Worm (Caenorhabditis elegans): ENCODE results near the gene btb-11.
A peak's percentile ranks its signal among the peaks of the same experiment; 100 is the strongest.
"Not testable (repeated sequence)": the region's sequence is repeated elsewhere in the genome, so short reads cannot be mapped to it uniquely, and the experiment has no call there.

Gene btb-11

DNA sequence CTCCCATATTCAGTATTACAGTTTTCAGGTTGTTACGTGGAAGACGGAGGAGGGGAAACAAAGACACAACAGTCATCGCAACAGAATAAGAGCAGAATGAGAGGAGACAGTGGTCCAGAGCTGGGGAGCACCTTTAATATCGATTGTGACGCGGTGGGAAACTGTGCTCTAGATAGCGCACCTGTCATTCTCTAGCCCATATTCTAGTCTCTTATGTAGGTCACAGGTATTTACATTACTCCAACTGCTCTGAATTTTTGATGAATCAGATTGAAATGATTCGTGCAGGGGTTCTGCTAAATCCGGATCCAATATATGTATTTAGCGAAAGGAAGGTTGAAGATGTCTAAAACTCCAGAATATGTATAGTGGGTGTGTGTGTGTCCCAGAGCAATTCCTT, 17.6 kb upstream of the btb-11 start, which contains the start of gene fbxb-41:
Gene fbxb-41, minus strand, starts transcription at position 101 of the 400 bp plus-strand sequence.
- no peak for TF ChIP-seq lin-14 (GFP tag; optimal IDR thresholded peaks at IDR 0.05)
- TF ChIP-seq swsn-7 (tag; optimal IDR thresholded peaks at IDR 0.05) = no peak
- TF ChIP-seq ets-5 (GFP tag; IDR thresholded peaks at IDR 0.05) = no peak
- no peak for TF ChIP-seq ceh-63 (GFP tag; optimal IDR thresholded peaks at IDR 0.05)
- TF ChIP-seq lin-13 (GFP tag; optimal IDR thresholded peaks at IDR 0.05) = no peak
- TF ChIP-seq tlp-1 (tag; optimal IDR thresholded peaks at IDR 0.05) = no peak
- no peak for TF ChIP-seq hlh-4 (tag; optimal IDR thresholded peaks at IDR 0.05)
- no peak for TF ChIP-seq nhr-90 (tag; optimal IDR thresholded peaks at IDR 0.05; ENCODE audit: poor library complexity)
- TF ChIP-seq pax-3 (tag; optimal IDR thresholded peaks at IDR 0.05) = no peak
- TF ChIP-seq nhr-12 (tag; optimal IDR thresholded peaks at IDR 0.05) = no peak
- no peak for TF ChIP-seq ceh-88 (GFP tag; IDR thresholded peaks at IDR 0.05)
- no peak for TF ChIP-seq nhr-76 (tag; optimal IDR thresholded peaks at IDR 0.05)

DNA sequence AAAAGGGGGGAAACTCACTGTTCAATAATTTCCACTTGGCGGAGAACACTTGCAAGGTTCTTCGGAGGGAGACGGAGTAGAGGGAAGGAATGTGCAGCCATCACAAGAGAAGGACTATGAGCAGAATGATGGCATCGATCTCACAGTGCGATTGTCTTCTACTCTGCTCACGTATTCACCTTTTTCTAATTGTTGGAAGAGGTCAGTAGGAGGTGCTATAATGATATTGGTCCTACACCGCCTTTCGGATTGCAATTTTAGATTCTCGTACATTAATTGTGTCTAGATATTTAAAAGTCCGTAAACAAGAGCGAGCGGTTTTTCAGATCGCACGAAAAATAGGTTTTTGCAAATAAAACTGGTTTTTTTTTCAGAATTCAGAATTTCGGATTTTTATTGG, 15.9 kb upstream of the btb-11 start, which contains the start of gene fbxb-39:
Gene fbxb-39, minus strand, starts transcription at position 101 of the 400 bp plus-strand sequence.
- TF ChIP-seq swsn-7 (tag; optimal IDR thresholded peaks at IDR 0.05) = no peak
- no peak for TF ChIP-seq mep-1 (tag; optimal IDR thresholded peaks at IDR 0.05)
- TF ChIP-seq aha-1 (tag; optimal IDR thresholded peaks at IDR 0.05) = no peak
- TF ChIP-seq sox-4 (tag; optimal IDR thresholded peaks at IDR 0.05) = no peak
- TF ChIP-seq fos-1 (tag; optimal IDR thresholded peaks at IDR 0.05) = no peak
- TF ChIP-seq Y116A8C.19 (tag; optimal IDR thresholded peaks at IDR 0.05; ENCODE audit: borderline replicate concordance) = no peak
- TF ChIP-seq pqm-1 (tag; optimal IDR thresholded peaks at IDR 0.05) = no peak
- no peak for TF ChIP-seq nhr-28 (tag; optimal IDR thresholded peaks at IDR 0.05)
- no peak for TF ChIP-seq grh-1 (GFP tag; IDR thresholded peaks at IDR 0.05)
- no peak for TF ChIP-seq C04F5.9 (tag; optimal IDR thresholded peaks at IDR 0.05)
- TF ChIP-seq ceh-82 (tag; optimal IDR thresholded peaks at IDR 0.05) = no peak

DNA sequence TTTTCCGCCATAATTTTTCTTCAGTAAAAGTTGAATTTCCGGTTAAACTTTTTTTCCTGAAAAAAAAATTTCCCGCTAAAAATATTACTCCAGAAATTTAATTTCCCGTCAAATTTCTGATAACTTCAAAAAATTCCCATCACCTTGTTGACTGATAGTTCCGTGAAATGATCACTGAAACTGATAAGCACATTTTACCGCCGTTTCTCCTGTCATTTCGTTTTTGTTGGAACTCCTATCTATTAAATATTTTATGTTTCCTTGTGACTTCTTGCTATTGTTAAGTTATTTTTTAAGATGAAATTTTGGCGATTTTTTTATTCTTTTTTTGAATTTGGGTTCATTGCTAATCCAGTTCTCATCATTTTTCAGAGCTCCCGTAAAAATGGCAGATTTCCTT, 4.0 kb upstream of the btb-11 start, which contains the start of gene math-34:
Gene math-34, plus strand, starts transcription at position 371 of the 400 bp plus-strand sequence.
- TF ChIP-seq mep-1 (tag; optimal IDR thresholded peaks at IDR 0.05) (no peak), elt-2 (tag; optimal IDR thresholded peaks at IDR 0.05) (peak; percentile 20), hlh-17 (GFP tag; optimal IDR thresholded peaks at IDR 0.05; ENCODE audit: borderline replicate concordance) (no peak), pax-3 (tag; optimal IDR thresholded peaks at IDR 0.05) (no peak)

DNA sequence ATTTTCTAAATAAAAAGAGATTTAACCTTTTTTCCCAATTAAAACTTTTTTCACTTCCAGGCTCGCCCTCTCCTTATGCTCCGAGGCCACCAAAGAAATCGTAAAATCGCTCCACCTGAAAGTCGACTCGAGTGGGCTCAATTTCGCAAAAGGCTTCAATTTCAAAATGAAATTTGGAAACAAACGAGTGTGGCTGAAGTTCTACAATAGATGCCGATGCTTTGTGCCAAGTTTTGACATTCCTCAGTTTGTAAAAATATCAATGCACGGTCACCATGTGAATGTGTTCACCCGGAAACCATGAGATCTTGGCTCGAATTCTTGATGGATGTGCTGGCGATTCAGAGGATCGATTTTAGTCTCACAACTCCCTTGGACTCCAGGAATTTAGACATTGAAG, 2.1 kb upstream of the btb-11 start, which contains the start of gene M01D1.12:
Gene M01D1.12, plus strand, starts transcription at position 301 of the 400 bp plus-strand sequence.
- TF ChIP-seq C04F5.9 (tag; optimal IDR thresholded peaks at IDR 0.05) (no peak), unc-62 (GFP tag; optimal IDR thresholded peaks at IDR 0.05) (no peak), swsn-7 (tag; optimal IDR thresholded peaks at IDR 0.05) (no peak), dpl-1 (GFP tag; optimal IDR thresholded peaks at IDR 0.05) (no peak), nhr-84 (tag; optimal IDR thresholded peaks at IDR 0.05) (no peak), nhr-28 (tag; optimal IDR thresholded peaks at IDR 0.05) (no peak), C34B4.2 (tag; optimal IDR thresholded peaks at IDR 0.05) (no peak), C16A3.4 (tag; optimal IDR thresholded peaks at IDR 0.05) (no peak), pag-3 (tag; optimal IDR thresholded peaks at IDR 0.05; ENCODE audit: borderline replicate concordance, insufficient read depth) (no peak)

DNA sequence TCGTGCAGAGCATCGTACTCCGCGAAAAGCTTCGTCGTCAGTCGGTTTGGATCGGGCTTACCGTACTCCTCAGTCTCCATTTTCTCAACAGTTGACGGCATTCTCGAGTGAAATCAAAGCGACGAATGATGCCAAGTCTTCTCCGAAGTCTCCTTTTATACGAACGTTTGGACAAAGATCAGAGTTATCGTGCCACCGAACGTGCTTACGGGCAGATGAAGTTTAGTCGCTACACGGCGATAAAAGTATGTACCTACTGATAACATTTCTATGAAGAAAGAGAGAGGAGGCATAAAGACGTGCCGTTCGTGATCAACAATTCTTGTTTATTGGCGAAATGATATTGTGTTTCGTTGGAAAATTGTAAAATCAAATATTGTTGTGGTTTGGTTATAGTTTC, 18.2 kb downstream of the btb-11 start, which contains the start of gene F45D11.14:
Gene F45D11.14, minus strand, starts transcription at position 101 of the 400 bp plus-strand sequence.
- TF ChIP-seq ceh-88 (GFP tag; IDR thresholded peaks at IDR 0.05); isw-1 (GFP tag; IDR thresholded peaks at IDR 0.05); tlp-1 (tag; optimal IDR thresholded peaks at IDR 0.05): not testable (repeated sequence)

DNA sequence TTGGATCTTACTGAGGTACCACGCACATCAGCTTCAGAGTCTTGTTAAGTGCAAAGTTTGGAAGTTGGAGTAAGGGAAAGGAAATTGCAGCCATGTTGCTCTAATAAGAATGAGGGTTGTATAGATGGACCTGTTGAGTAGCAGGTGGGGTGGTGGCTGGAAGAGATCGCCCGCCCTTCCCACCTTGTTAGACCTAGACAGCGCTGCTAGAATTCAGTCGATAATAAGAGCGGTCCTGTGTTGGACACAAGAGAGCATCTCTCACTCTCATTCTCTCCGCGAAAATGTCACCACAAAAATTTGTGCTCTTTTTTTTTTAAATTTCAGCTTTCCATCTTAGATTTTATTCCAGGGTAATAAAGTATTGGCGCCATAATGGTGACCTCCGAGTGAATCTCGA, 23.2 kb downstream of the btb-11 start, which contains the start of the genes fbxb-30 and F45D11.5:
Gene fbxb-30, minus strand, starts transcription at position 101 of the 400 bp plus-strand sequence.
Gene F45D11.5, plus strand, starts transcription at position 352 of the 400 bp plus-strand sequence.
- TF ChIP-seq Y116A8C.19 (tag; optimal IDR thresholded peaks at IDR 0.05; ENCODE audit: borderline replicate concordance) (no peak), jun-1 (tag; optimal IDR thresholded peaks at IDR 0.05) (no peak), nhr-237 (tag; optimal IDR thresholded peaks at IDR 0.05) (no peak), ama-1 (optimal IDR thresholded peaks at IDR 0.05) (no peak), egl-13 (tag; optimal IDR thresholded peaks at IDR 0.05) (no peak), fkh-8 (tag; optimal IDR thresholded peaks at IDR 0.05) (no peak), pax-3 (tag; optimal IDR thresholded peaks at IDR 0.05) (no peak), sptf-1 (tag; optimal IDR thresholded peaks at IDR 0.05) (no peak), ets-5 (GFP tag; IDR thresholded peaks at IDR 0.05) (no peak)
